Worm (Caenorhabditis elegans): Measurements from ENCODE around the gene F23D12.10.

- no peak for TF ChIP-seq ama-1 (optimal IDR thresholded peaks at IDR 0.05)
- no peak for TF ChIP-seq pes-1 (GFP tag; IDR thresholded peaks at IDR 0.05)
- no peak for TF ChIP-seq hnd-1 (tag; optimal IDR thresholded peaks at IDR 0.05)
- no peak for TF ChIP-seq ets-7 (tag; optimal IDR thresholded peaks at IDR 0.05)
- TF ChIP-seq B0310.2 (tag; optimal IDR thresholded peaks at IDR 0.05), result no peak
- TF ChIP-seq tbx-37 (GFP tag; conservative IDR thresholded peaks at IDR 0.05), result no peak
- TF ChIP-seq tra-4 (tag; optimal IDR thresholded peaks at IDR 0.05), result no peak
These were observed at the start of gene F23D12.10 for ce11 chrX:14415641-14416040.
